Fruit fly (Drosophila melanogaster) whole organism, embryonic: Measurements from ENCODE around the gene CG12016.
A peak's percentile ranks its signal among the peaks of the same experiment; 100 is the strongest.

Source experiments
- ATbp ChIP-seq: fragments of 200-800 bp; sonication (Bioruptor generic); optimal IDR thresholded peaks from 2 replicates; lab custom pipeline; 2017; ENCODE audit warnings: missing biosample characterization, mild to moderate bottlenecking, missing genetic modification characterization, missing genetic modification reagents
- Atf6 ChIP-seq: fragments of 200-800 bp; sonication (Bioruptor generic); IDR thresholded peaks from 2 replicates; pipeline ENCODE4 v1.3.6; 2022; ENCODE audit warnings: missing biosample characterization, missing genetic modification characterization
- Blimp-1 ChIP-seq: fragments of 200-800 bp; sonication (Bioruptor generic); optimal IDR thresholded peaks from 3 replicates; lab custom pipeline; 2018; ENCODE audit warnings: missing biosample characterization, missing genetic modification characterization, mild to moderate bottlenecking, moderate library complexity, missing genetic modification reagents
- BtbVII ChIP-seq: fragments of 200-800 bp; sonication (Bioruptor generic); optimal IDR thresholded peaks from 3 replicates; lab custom pipeline; 2017; ENCODE audit warnings: missing biosample characterization, mild to moderate bottlenecking, missing genetic modification characterization
- CG10462 ChIP-seq: fragments of 200-800 bp; sonication (Bioruptor generic); optimal IDR thresholded peaks from 2 replicates; lab custom pipeline; 2016; ENCODE audit warnings: missing biosample characterization, missing genetic modification characterization
- CG11085 ChIP-seq: fragments of 200-800 bp; sonication (Bioruptor generic); IDR thresholded peaks from 2 replicates; pipeline ENCODE4 v1.3.6; 2022; ENCODE audit warnings: missing biosample characterization, missing genetic modification characterization
- CG11696 ChIP-seq: fragments of 200-800 bp; sonication (Bioruptor generic); IDR thresholded peaks from 2 replicates; pipeline ENCODE4 v1.3.6; 2022; ENCODE audit warnings: missing biosample characterization, missing genetic modification characterization
- CG12071 ChIP-seq: fragments of 200-800 bp; sonication (Bioruptor generic); optimal IDR thresholded peaks from 3 replicates; lab custom pipeline; 2018; ENCODE audit warnings: missing biosample characterization, mild to moderate bottlenecking, missing genetic modification characterization
- CG12236 ChIP-seq: fragments of 200-800 bp; sonication (Bioruptor generic); optimal IDR thresholded peaks from 2 replicates; lab custom pipeline; 2016; ENCODE audit warnings: missing biosample characterization, missing genetic modification characterization
- CG12299 ChIP-seq: fragments of 200-800 bp; sonication (Bioruptor generic); optimal IDR thresholded peaks from 2 replicates; lab custom pipeline; 2018; ENCODE audit warnings: missing biosample characterization, mild to moderate bottlenecking, missing genetic modification characterization
- CG13894 ChIP-seq: fragments of 200-800 bp; sonication (Bioruptor generic); optimal IDR thresholded peaks from 3 replicates; lab custom pipeline; 2018; ENCODE audit warnings: missing biosample characterization, mild to moderate bottlenecking, missing genetic modification characterization, moderate library complexity
- CG14965 ChIP-seq: fragments of 200-800 bp; sonication (Bioruptor generic); optimal IDR thresholded peaks from 2 replicates; lab custom pipeline; 2016; ENCODE audit warnings: missing biosample characterization, missing genetic modification characterization, borderline replicate concordance
- CG15269 ChIP-seq: fragments of 200-800 bp; sonication (Bioruptor generic); optimal IDR thresholded peaks from 2 replicates; lab custom pipeline; 2018; ENCODE audit warnings: missing biosample characterization, mild to moderate bottlenecking, missing genetic modification characterization, moderate library complexity
- CG15601 ChIP-seq: fragments of 200-800 bp; sonication (Bioruptor generic); optimal IDR thresholded peaks from 3 replicates; lab custom pipeline; 2019; ENCODE audit warnings: missing biosample characterization, mild to moderate bottlenecking, missing genetic modification characterization, moderate library complexity
- CG17829 ChIP-seq: fragments of 200-800 bp; optimal IDR thresholded peaks from 2 replicates; lab custom pipeline; 2019; ENCODE audit warnings: missing biosample characterization, mild to moderate bottlenecking, missing genetic modification characterization, moderate library complexity
- CG18262 ChIP-seq: fragments of 200-800 bp; optimal IDR thresholded peaks from 3 replicates; lab custom pipeline; 2019; ENCODE audit warnings: missing biosample characterization, mild to moderate bottlenecking, missing genetic modification characterization, moderate library complexity
- CG18764 ChIP-seq: fragments of 200-800 bp; sonication (Bioruptor generic); optimal IDR thresholded peaks from 3 replicates; lab custom pipeline; 2016; ENCODE audit warnings: missing biosample characterization, missing genetic modification characterization
- CG2116 ChIP-seq: fragments of 200-800 bp; sonication (Bioruptor generic); optimal IDR thresholded peaks from 3 replicates; lab custom pipeline; 2018; ENCODE audit warnings: missing biosample characterization, mild to moderate bottlenecking, missing genetic modification characterization
- CG2889 ChIP-seq: fragments of 200-800 bp; sonication (Bioruptor generic); IDR thresholded peaks from 3 replicates; pipeline ENCODE4 v1.3.6; 2022; ENCODE audit warnings: missing biosample characterization, missing genetic modification characterization
- CG4854 ChIP-seq: fragments of 200-800 bp; sonication (Bioruptor generic); optimal IDR thresholded peaks from 2 replicates; lab custom pipeline; 2016; ENCODE audit warnings: missing biosample characterization, missing genetic modification characterization, inconsistent platforms
- CHES-1-like ChIP-seq: fragments of 200-800 bp; sonication (Bioruptor generic); optimal IDR thresholded peaks from 2 replicates; lab custom pipeline; 2016; ENCODE audit warnings: missing biosample characterization, missing genetic modification characterization
- Dfd ChIP-seq, 2 experiments: fragments of >200 bp; optimal IDR thresholded peaks; 2 replicates each; lab custom pipeline; 2017; ENCODE audit warnings: missing biosample characterization in 2 of 2, missing genetic modification characterization in 2 of 2
- Dll ChIP-seq: fragments of 200-800 bp; sonication (Bioruptor generic); IDR thresholded peaks from 4 replicates; pipeline ENCODE4 v1.3.6; 2022; ENCODE audit warnings: missing biosample characterization, missing genetic modification characterization; ENCODE audit not compliant: partially characterized antibody
- Fer2 ChIP-seq: fragments of 200-800 bp; sonication (Bioruptor generic); optimal IDR thresholded peaks from 2 replicates; lab custom pipeline; 2018; ENCODE audit warnings: missing biosample characterization, mild to moderate bottlenecking, missing genetic modification characterization, moderate library complexity
- HHEX ChIP-seq: fragments of 200-800 bp; sonication (Bioruptor generic); optimal IDR thresholded peaks from 3 replicates; lab custom pipeline; 2017; ENCODE audit warnings: missing biosample characterization, mild to moderate bottlenecking, missing genetic modification characterization, missing genetic modification reagents
- HLH54F ChIP-seq: fragments of 200-800 bp; sonication (Bioruptor generic); optimal IDR thresholded peaks from 3 replicates; lab custom pipeline; 2016; ENCODE audit warnings: missing biosample characterization, missing genetic modification characterization
- Lpt ChIP-seq: fragments of >200 bp; optimal IDR thresholded peaks from 2 replicates; lab custom pipeline; 2018; ENCODE audit warnings: missing biosample characterization, missing genetic modification characterization
- NFAT ChIP-seq: fragments of 200-800 bp; sonication (Bioruptor generic); IDR thresholded peaks from 2 replicates; pipeline ENCODE4 v1.3.6; 2022; ENCODE audit warnings: missing biosample characterization, missing genetic modification characterization
- Oaz ChIP-seq: fragments of 200-800 bp; sonication (Bioruptor generic); IDR thresholded peaks from 2 replicates; pipeline ENCODE4 v1.3.6; 2022; ENCODE audit warnings: missing biosample characterization, missing genetic modification characterization
- Ssrp ChIP-seq: fragments of 200-800 bp; sonication (Bioruptor generic); optimal IDR thresholded peaks from 2 replicates; lab custom pipeline; 2018; ENCODE audit warnings: missing biosample characterization, mild to moderate bottlenecking, missing genetic modification characterization, moderate library complexity
- ac ChIP-seq: fragments of 200-800 bp; sonication (Bioruptor generic); optimal IDR thresholded peaks from 3 replicates; lab custom pipeline; 2017; ENCODE audit warnings: missing biosample characterization, mild to moderate bottlenecking, missing genetic modification characterization
- ara ChIP-seq: fragments of 200-800 bp; sonication (Bioruptor generic); IDR thresholded peaks from 2 replicates; pipeline ENCODE4 v1.3.6; 2022; ENCODE audit warnings: missing biosample characterization, missing genetic modification characterization
- az2 ChIP-seq: fragments of 200-800 bp; sonication (Bioruptor generic); optimal IDR thresholded peaks from 3 replicates; lab custom pipeline; 2016; ENCODE audit warnings: missing biosample characterization, missing genetic modification characterization
- btn ChIP-seq: fragments of 200-800 bp; sonication (Bioruptor generic); optimal IDR thresholded peaks from 2 replicates; lab custom pipeline; 2016; ENCODE audit warnings: missing biosample characterization, missing genetic modification characterization
- ci ChIP-seq: fragments of 200-800 bp; sonication (Bioruptor generic); IDR thresholded peaks from 3 replicates; pipeline ENCODE4 v1.3.6; 2022; ENCODE audit warnings: missing biosample characterization, missing genetic modification characterization
- da ChIP-seq: fragments of 200-800 bp; sonication (Bioruptor generic); optimal IDR thresholded peaks from 2 replicates; lab custom pipeline; 2016; ENCODE audit warnings: missing biosample characterization, missing genetic modification characterization
- dati ChIP-seq: fragments of 200-800 bp; sonication (Bioruptor generic); IDR thresholded peaks from 2 replicates; pipeline ENCODE4 v1.3.6; 2022; ENCODE audit warnings: missing biosample characterization, missing genetic modification characterization
- dm ChIP-seq: fragments of 200-800 bp; sonication (Bioruptor generic); optimal IDR thresholded peaks from 3 replicates; lab custom pipeline; 2016; ENCODE audit warnings: missing biosample characterization, missing genetic modification characterization
- ewg ChIP-seq: fragments of 200-800 bp; sonication (Bioruptor generic); optimal IDR thresholded peaks from 3 replicates; lab custom pipeline; 2017; ENCODE audit warnings: mild to moderate bottlenecking, missing biosample characterization, missing genetic modification reagents, missing genetic modification characterization
- ftz-f1 ChIP-seq: fragments of 200-800 bp; sonication (Bioruptor generic); optimal IDR thresholded peaks from 2 replicates; lab custom pipeline; 2016; ENCODE audit warnings: missing biosample characterization, missing genetic modification characterization
- fu2 ChIP-seq: fragments of 200-800 bp; sonication (Bioruptor generic); optimal IDR thresholded peaks from 2 replicates; lab custom pipeline; 2016; ENCODE audit warnings: missing biosample characterization, missing genetic modification characterization
- hth ChIP-seq: fragments of >200 bp; optimal IDR thresholded peaks from 2 replicates; lab custom pipeline; 2017; ENCODE audit warnings: inconsistent platforms
- lilli ChIP-seq: fragments of 200-800 bp; sonication (Bioruptor generic); optimal IDR thresholded peaks from 3 replicates; lab custom pipeline; 2016; ENCODE audit warnings: missing biosample characterization, missing genetic modification characterization
- mld ChIP-seq: fragments of 200-800 bp; sonication (Bioruptor generic); IDR thresholded peaks from 3 replicates; pipeline ENCODE4 v1.3.6; 2022; ENCODE audit warnings: missing biosample characterization, missing genetic modification characterization; ENCODE audit not compliant: partially characterized antibody
- otp ChIP-seq: fragments of 200-800 bp; sonication (Bioruptor generic); IDR thresholded peaks from 3 replicates; pipeline ENCODE4, ENCODE4 v1.3.6; 2022; ENCODE audit warnings: missing biosample characterization, missing genetic modification characterization
- pb ChIP-seq: fragments of 200-800 bp; sonication (Bioruptor generic); optimal IDR thresholded peaks from 3 replicates; lab custom pipeline; 2016; ENCODE audit warnings: missing biosample characterization, missing genetic modification characterization
- pho ChIP-seq: fragments of 200-800 bp; sonication (Bioruptor generic); optimal IDR thresholded peaks from 2 replicates; lab custom pipeline; 2016; ENCODE audit warnings: missing biosample characterization, missing genetic modification characterization
- pzg ChIP-seq: fragments of 200-800 bp; sonication (Bioruptor generic); optimal IDR thresholded peaks from 3 replicates; lab custom pipeline; 2018; ENCODE audit warnings: missing biosample characterization, mild to moderate bottlenecking, missing genetic modification characterization, moderate library complexity
- salm ChIP-seq: fragments of 200-800 bp; sonication (Bioruptor generic); optimal IDR thresholded peaks from 2 replicates; lab custom pipeline; 2018; ENCODE audit warnings: missing biosample characterization, mild to moderate bottlenecking, missing genetic modification characterization
- sens-2 ChIP-seq: fragments of 200-800 bp; sonication (Bioruptor generic); IDR thresholded peaks from 2 replicates; pipeline ENCODE4 v1.3.6; 2022; ENCODE audit warnings: missing biosample characterization, missing genetic modification characterization
- zf30C ChIP-seq: fragments of 200-800 bp; sonication (Bioruptor generic); optimal IDR thresholded peaks from 3 replicates; lab custom pipeline; 2018; ENCODE audit warnings: missing biosample characterization, mild to moderate bottlenecking, missing genetic modification characterization

Gene CG12016

dm6 chr3L:3301171-3301738, 18.1 kb upstream of the CG12016 start (continued):
- TF ChIP-seq fu2 (GFP tag; lab: Kevin White, UChicago), result peak; percentile 80
- peak; percentile 74 for TF ChIP-seq btn (GFP tag; lab: Kevin White, UChicago)
- peak; percentile 90 for TF ChIP-seq otp
- peak; percentile 94 for TF ChIP-seq CG18262
- TF ChIP-seq CG2116 (GFP tag; lab: Kevin White, UChicago), result peak; percentile 68
- TF ChIP-seq CG13894 (tag; lab: Kevin White, UChicago), result peak; percentile 79
- peak; percentile 92 for TF ChIP-seq CG17829 (tag; lab: Kevin White, UChicago)
- peak; percentile 80 for TF ChIP-seq NFAT
- TF ChIP-seq lilli, result peak; percentile 91
- peak; percentile 75 for TF ChIP-seq dm (GFP tag; lab: Kevin White, UChicago)
- peak; percentile 68 for TF ChIP-seq Fer2
- peak; percentile 73 for TF ChIP-seq pb
- TF ChIP-seq Ssrp, result peak; percentile 87
- peak; percentile 85 for TF ChIP-seq CG18764 (GFP tag; lab: Kevin White, UChicago)
- TF ChIP-seq CG4854 (GFP tag; lab: Kevin White, UChicago), result peak; percentile 86
- TF ChIP-seq zf30C (GFP tag; lab: Kevin White, UChicago), result peak; percentile 89
- TF ChIP-seq CG12299 (tag; lab: Kevin White, UChicago), result peak; percentile 87
- TF ChIP-seq CG12236, result peak; percentile 69
- peak; percentile 91 for TF ChIP-seq az2
- no peak for TF ChIP-seq Lpt
- peak; percentile 87 for TF ChIP-seq pho (GFP tag; lab: Kevin White, UChicago)
- TF ChIP-seq ara, result peak; percentile 85
- TF ChIP-seq BtbVII (GFP tag; lab: Kevin White, UChicago), result peak; percentile 89
- 0 out of 2 replicates have a peak, but pooled peaks have one; percentile 14 for TF ChIP-seq dati (GFP tag; lab: Robert Waterston, UW)
- peak; percentile 96 for TF ChIP-seq CG15269 (tag; lab: Kevin White, UChicago)
- peak; percentile 91 for TF ChIP-seq salm
- peak; percentile 90 for TF ChIP-seq Oaz (GFP tag; lab: Robert Waterston, UW)
- no peak for TF ChIP-seq mld (GFP tag; lab: Robert Waterston, UW)
- peak; percentile 89 for TF ChIP-seq CG12071 (GFP tag; lab: Kevin White, UChicago)
- peak; percentile 94 for TF ChIP-seq ci (GFP tag; lab: Robert Waterston, UW)
- peak; percentile 89 for TF ChIP-seq CG10462 (GFP tag; lab: Kevin White, UChicago)
- peak; percentile 84 for TF ChIP-seq HLH54F (GFP tag; lab: Kevin White, UChicago)
- peak; percentile 90 for TF ChIP-seq sens-2
- peak; percentile 35 for TF ChIP-seq ac (GFP tag; lab: Kevin White, UChicago)
- peak; percentile 60 for TF ChIP-seq da (GFP tag; lab: Kevin White, UChicago)
- peak; percentile 73 for TF ChIP-seq CG11696
- TF ChIP-seq pzg (GFP tag; lab: Kevin White, UChicago), result no peak
- peak; percentile 61 for TF ChIP-seq CG14965
- TF ChIP-seq Dfd (GFP tag; optimal IDR thresholded peaks at IDR 0.05; lab: Kevin White, UChicago), result no peak
- peak; percentile 91 for TF ChIP-seq ATbp (GFP tag; lab: Kevin White, UChicago)
- TF ChIP-seq CG11085 (GFP tag; lab: Robert Waterston, UW), result peak; percentile 68
- peak; percentile 89 for TF ChIP-seq HHEX (GFP tag; lab: Kevin White, UChicago)
- TF ChIP-seq hth (lab: Kevin White, UChicago), result no peak
- TF ChIP-seq ewg (GFP tag; lab: Kevin White, UChicago), result peak; percentile 81
- peak; percentile 88 for TF ChIP-seq CG15601
- TF ChIP-seq CG2889 (GFP tag; lab: Robert Waterston, UW), result peak; percentile 86
- peak; percentile 89 for TF ChIP-seq CHES-1-like (GFP tag; lab: Kevin White, UChicago)
- TF ChIP-seq Blimp-1, result peak; percentile 91
- TF ChIP-seq ftz-f1 (GFP tag; lab: Kevin White, UChicago), result no peak
- TF ChIP-seq Dll (GFP tag; lab: Robert Waterston, UW), result no peak
- peak; percentile 94 for TF ChIP-seq Atf6 (GFP tag; lab: Robert Waterston, UW)
